Fruit fly (Drosophila melanogaster) whole organism, embryonic: Measurements from ENCODE around the gene CHES-1-like.

Source experiments
- Asciz ChIP-seq: fragments of 200-800 bp; sonication (Bioruptor generic); optimal IDR thresholded peaks from 2 replicates; lab custom pipeline; 2017; ENCODE audit warnings: missing biosample characterization, mild to moderate bottlenecking, missing genetic modification characterization, missing genetic modification reagents
- BEAF-32 ChIP-seq: fragments of 200-800 bp; sonication (Bioruptor generic); optimal IDR thresholded peaks from 3 replicates; lab custom pipeline; 2017; ENCODE audit warnings: missing biosample characterization, missing genetic modification characterization, mild to moderate bottlenecking, moderate library complexity, missing genetic modification reagents
- C15 ChIP-seq: fragments of 200-800 bp; sonication (Bioruptor generic); IDR thresholded peaks from 3 replicates; pipeline ENCODE4 v1.3.6; 2022; ENCODE audit warnings: missing biosample characterization, missing genetic modification characterization
- CG11456 ChIP-seq: fragments of 200-800 bp; sonication (Bioruptor generic); IDR thresholded peaks from 3 replicates; pipeline ENCODE4 v1.3.6; 2022; ENCODE audit warnings: missing biosample characterization, missing genetic modification characterization
- CG11560 ChIP-seq: fragments of 200-800 bp; sonication (Bioruptor generic); IDR thresholded peaks from 3 replicates; pipeline ENCODE4 v1.3.6; 2022; ENCODE audit warnings: missing biosample characterization, missing genetic modification characterization
- CG1233 ChIP-seq: fragments of 200-800 bp; sonication (Bioruptor generic); optimal IDR thresholded peaks from 4 replicates; lab custom pipeline; 2018; ENCODE audit warnings: missing biosample characterization, mild to moderate bottlenecking, missing genetic modification characterization
- CG12391 ChIP-seq: fragments of 200-800 bp; sonication (Bioruptor generic); optimal IDR thresholded peaks from 3 replicates; lab custom pipeline; 2018; ENCODE audit warnings: missing biosample characterization, mild to moderate bottlenecking, missing genetic modification characterization, moderate library complexity
- CG16815 ChIP-seq: fragments of 200-800 bp; sonication (Bioruptor generic); optimal IDR thresholded peaks from 3 replicates; lab custom pipeline; 2017; ENCODE audit warnings: missing biosample characterization, mild to moderate bottlenecking, missing genetic modification characterization
- CG17359 ChIP-seq: fragments of 200-800 bp; sonication (Bioruptor generic); optimal IDR thresholded peaks from 3 replicates; lab custom pipeline; 2018; ENCODE audit warnings: missing biosample characterization, mild to moderate bottlenecking, missing genetic modification characterization, moderate library complexity
- CG30403 ChIP-seq: fragments of 200-800 bp; sonication (Bioruptor generic); optimal IDR thresholded peaks from 3 replicates; lab custom pipeline; 2016; ENCODE audit warnings: missing biosample characterization, missing genetic modification characterization
- CG31365 ChIP-seq: fragments of 200-800 bp; sonication (Bioruptor generic); optimal IDR thresholded peaks from 2 replicates; lab custom pipeline; 2018; ENCODE audit warnings: missing biosample characterization, mild to moderate bottlenecking, missing genetic modification characterization
- CG3847 ChIP-seq: fragments of 200-800 bp; sonication (Bioruptor generic); IDR thresholded peaks from 2 replicates; pipeline ENCODE4 v1.3.6; 2022; ENCODE audit warnings: missing biosample characterization, missing genetic modification characterization
- CG3995 ChIP-seq: fragments of 200-800 bp; sonication (Bioruptor generic); optimal IDR thresholded peaks from 3 replicates; lab custom pipeline; 2016; ENCODE audit warnings: missing biosample characterization, missing genetic modification characterization
- CG7839 ChIP-seq: fragments of 200-800 bp; sonication (Bioruptor generic); optimal IDR thresholded peaks from 3 replicates; lab custom pipeline; 2018; ENCODE audit warnings: missing biosample characterization, mild to moderate bottlenecking, missing genetic modification characterization, moderate library complexity
- CG8089 ChIP-seq: fragments of 200-800 bp; sonication (Bioruptor generic); optimal IDR thresholded peaks from 3 replicates; lab custom pipeline; 2016; ENCODE audit warnings: missing biosample characterization, missing genetic modification characterization
- CG8388 ChIP-seq: fragments of 200-800 bp; sonication (Bioruptor generic); optimal IDR thresholded peaks from 2 replicates; lab custom pipeline; 2019; ENCODE audit warnings: missing biosample characterization, mild to moderate bottlenecking, missing genetic modification characterization, moderate library complexity
- CG8924 ChIP-seq: fragments of 200-800 bp; optimal IDR thresholded peaks from 3 replicates; lab custom pipeline; 2019; ENCODE audit warnings: missing biosample characterization, mild to moderate bottlenecking, missing genetic modification characterization, moderate library complexity
- CkIIα-i1 ChIP-seq: fragments of 200-800 bp; sonication (Bioruptor generic); IDR thresholded peaks from 2 replicates; pipeline ENCODE4 v1.3.6; 2022; ENCODE audit warnings: missing biosample characterization, missing genetic modification characterization
- Dp ChIP-seq: fragments of 200-800 bp; sonication (Bioruptor generic); optimal IDR thresholded peaks from 2 replicates; lab custom pipeline; 2018; ENCODE audit warnings: missing biosample characterization, mild to moderate bottlenecking, missing genetic modification characterization, moderate library complexity
- Hr51 ChIP-seq, 2 experiments: fragments of 200-800 bp; sonication (Bioruptor generic); optimal IDR thresholded peaks; 2 replicates in 1 of 2; 3 replicates in 1 of 2; lab custom pipeline; 2016 to 2018; ENCODE audit warnings: missing biosample characterization in 2 of 2, missing genetic modification characterization in 2 of 2, mild to moderate bottlenecking in 1 of 2, moderate library complexity in 1 of 2
- Hr78 ChIP-seq, 2 experiments: fragments of 200-800 bp in 1 of 2; fragments of >200 bp in 1 of 2; sonication (Bioruptor generic) in 1 of 2; optimal IDR thresholded peaks; 2 replicates each; lab custom pipeline; 2017 to 2019; ENCODE audit warnings: missing biosample characterization in 2 of 2, missing genetic modification characterization in 2 of 2, mild to moderate bottlenecking in 1 of 2, moderate library complexity in 1 of 2
- Jarid2 ChIP-seq: fragments of 200-800 bp; sonication (Bioruptor generic); optimal IDR thresholded peaks from 3 replicates; lab custom pipeline; 2017; ENCODE audit warnings: mild to moderate bottlenecking, missing biosample characterization, missing genetic modification reagents, missing genetic modification characterization
- Oli ChIP-seq: fragments of 200-800 bp; sonication (Bioruptor generic); optimal IDR thresholded peaks from 2 replicates; lab custom pipeline; 2018; ENCODE audit warnings: missing biosample characterization, mild to moderate bottlenecking, missing genetic modification characterization, moderate library complexity
- Pdp1 ChIP-seq, 2 experiments: fragments of 200-800 bp; sonication (Bioruptor generic); optimal IDR thresholded peaks; 3 replicates each; lab custom pipeline; 2016; ENCODE audit warnings: missing biosample characterization in 2 of 2, missing genetic modification characterization in 2 of 2, mild to moderate bottlenecking in 1 of 2, moderate library complexity in 1 of 2
- Poxn ChIP-seq: fragments of 200-800 bp; sonication (Bioruptor generic); IDR thresholded peaks from 2 replicates; pipeline ENCODE4 v1.3.6; 2022; ENCODE audit warnings: missing biosample characterization, missing genetic modification characterization
- Scr ChIP-seq: fragments of 200-800 bp; sonication (Bioruptor generic); IDR thresholded peaks from 2 replicates; pipeline ENCODE4 v1.3.6; 2022; ENCODE audit warnings: missing biosample characterization, missing genetic modification characterization; ENCODE audit not compliant: partially characterized antibody
- Side ChIP-seq: fragments of 200-800 bp; sonication (Bioruptor generic); optimal IDR thresholded peaks from 2 replicates; lab custom pipeline; 2016; ENCODE audit warnings: missing biosample characterization, missing genetic modification characterization
- Usf ChIP-seq: fragments of 200-800 bp; sonication (Bioruptor generic); optimal IDR thresholded peaks from 2 replicates; lab custom pipeline; 2017; ENCODE audit warnings: missing genotype, missing biosample characterization, missing genetic modification characterization
- bsh ChIP-seq, 2 experiments: fragments of 200-800 bp; sonication (Bioruptor generic); optimal IDR thresholded peaks; 2 replicates each; lab custom pipeline; 2017 to 2018; ENCODE audit warnings: mild to moderate bottlenecking in 2 of 2, missing biosample characterization in 2 of 2, missing genetic modification characterization in 2 of 2, moderate library complexity in 1 of 2
- crp ChIP-seq, 2 experiments: fragments of 200-800 bp; sonication (Bioruptor generic); optimal IDR thresholded peaks; 2 replicates in 1 of 2; 3 replicates in 1 of 2; lab custom pipeline; 2017; ENCODE audit warnings: missing biosample characterization in 2 of 2, missing genetic modification characterization in 2 of 2, mild to moderate bottlenecking in 1 of 2, moderate library complexity in 1 of 2
- da ChIP-seq: fragments of 200-800 bp; sonication (Bioruptor generic); optimal IDR thresholded peaks from 2 replicates; lab custom pipeline; 2016; ENCODE audit warnings: missing biosample characterization, missing genetic modification characterization
- danr ChIP-seq: fragments of 200-800 bp; sonication (Bioruptor generic); IDR thresholded peaks from 2 replicates; pipeline ENCODE4 v1.3.6; 2022; ENCODE audit warnings: missing biosample characterization, missing genetic modification characterization
- dpn ChIP-seq, 2 experiments: fragments of 200-800 bp; sonication (Bioruptor generic); optimal IDR thresholded peaks; 3 replicates each; lab custom pipeline; 2016; ENCODE audit warnings: missing biosample characterization in 2 of 2, missing genetic modification characterization in 2 of 2
- eyg ChIP-seq: fragments of 200-800 bp; sonication (Bioruptor generic); optimal IDR thresholded peaks from 3 replicates; lab custom pipeline; 2016; ENCODE audit warnings: missing biosample characterization, missing genetic modification characterization
- gcm ChIP-seq: fragments of 200-800 bp; sonication (Bioruptor generic); optimal IDR thresholded peaks from 2 replicates; lab custom pipeline; 2019; ENCODE audit warnings: missing biosample characterization, mild to moderate bottlenecking, missing genetic modification characterization, moderate library complexity
- grn ChIP-seq: fragments of 200-800 bp; sonication (Bioruptor generic); optimal IDR thresholded peaks from 3 replicates; lab custom pipeline; 2017; ENCODE audit warnings: missing biosample characterization, missing genetic modification characterization
- ind ChIP-seq: fragments of 200-800 bp; sonication (Bioruptor generic); optimal IDR thresholded peaks from 3 replicates; lab custom pipeline; 2016; ENCODE audit warnings: missing biosample characterization, missing genetic modification characterization
- mam ChIP-seq: fragments of 200-800 bp; sonication (Bioruptor generic); optimal IDR thresholded peaks from 3 replicates; lab custom pipeline; 2016; ENCODE audit warnings: missing biosample characterization, missing genetic modification characterization
- nmo ChIP-seq: fragments of 200-800 bp; sonication (Bioruptor generic); optimal IDR thresholded peaks from 2 replicates; lab custom pipeline; 2018; ENCODE audit warnings: missing biosample characterization, mild to moderate bottlenecking, missing genetic modification characterization, moderate library complexity
- pnt ChIP-seq: fragments of 200-800 bp; sonication (Bioruptor generic); optimal IDR thresholded peaks from 3 replicates; lab custom pipeline; 2016; ENCODE audit warnings: missing biosample characterization, missing genetic modification characterization
- sim ChIP-seq: fragments of 200-800 bp; sonication (Bioruptor generic); IDR thresholded peaks from 2 replicates; pipeline ENCODE4 v1.3.6; 2022; ENCODE audit warnings: missing biosample characterization, missing genetic modification characterization
- sna ChIP-seq: fragments of 200-800 bp; sonication (Bioruptor generic); IDR thresholded peaks from 2 replicates; pipeline ENCODE4 v1.3.6; 2022; ENCODE audit warnings: missing biosample characterization, missing genetic modification characterization; ENCODE audit not compliant: partially characterized antibody
- vnd ChIP-seq: fragments of 200-800 bp; sonication (Bioruptor generic); IDR thresholded peaks from 3 replicates; pipeline ENCODE4 v1.3.6; 2022; ENCODE audit warnings: missing biosample characterization, missing genetic modification characterization; ENCODE audit not compliant: partially characterized antibody
- z ChIP-seq: fragments of 200-800 bp; sonication (Bioruptor generic); IDR thresholded peaks from 3 replicates; pipeline ENCODE4 v1.3.6; 2022; ENCODE audit warnings: missing biosample characterization, missing genetic modification characterization

Gene CHES-1-like

DNA sequence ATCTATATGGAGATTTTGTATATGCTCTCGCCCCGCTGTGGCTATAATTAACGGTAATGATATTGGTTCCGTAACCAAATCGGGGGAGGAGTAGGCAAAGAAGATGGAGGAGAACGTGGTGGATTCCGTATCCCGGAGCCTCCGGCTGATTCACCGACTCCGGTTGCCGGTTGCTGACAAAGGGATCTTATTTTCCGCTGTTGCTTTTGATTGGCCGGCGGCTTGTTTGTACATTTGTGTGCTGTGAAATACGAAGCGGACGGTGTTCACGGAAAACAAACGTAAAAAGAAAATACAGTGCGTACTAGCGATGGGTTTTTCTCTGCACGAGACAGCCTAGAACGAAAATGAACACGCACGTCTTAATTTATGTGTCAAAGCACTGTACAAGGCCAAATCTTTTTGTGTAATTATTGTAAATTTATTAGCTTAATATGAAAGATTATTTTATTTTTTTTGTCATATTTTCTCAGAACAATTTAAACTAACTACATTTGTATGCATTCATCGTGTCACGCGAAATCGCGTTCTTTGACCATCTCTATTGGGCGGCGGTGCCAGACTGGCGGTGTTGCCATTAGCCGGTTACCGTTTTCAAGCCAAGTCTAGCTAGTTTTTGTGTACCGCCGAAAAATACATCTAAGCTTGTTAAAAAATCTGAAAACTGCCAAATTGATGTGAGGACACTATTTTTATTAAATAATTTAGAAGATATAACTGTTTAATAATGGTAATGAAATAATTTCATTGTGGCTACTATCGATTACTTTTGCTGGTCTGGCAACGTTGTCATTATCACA is 25.1 kb upstream of the CHES-1-like start, which contains the start of the genes Pdp and Rab39 (continued):
- TF ChIP-seq CG16815 (GFP tag; lab: Kevin White, UChicago) = peak; percentile 76
- TF ChIP-seq gcm = peak; percentile 60
- no peak for TF ChIP-seq grn (GFP tag; lab: Kevin White, UChicago)
- TF ChIP-seq Jarid2 (GFP tag; lab: Kevin White, UChicago) = no peak
- peak; percentile 30; the same call in 1 of the 2 replicates for TF ChIP-seq CkIIα-i1 (GFP tag; lab: Robert Waterston, UW)
- TF ChIP-seq CG17359 (tag; lab: Kevin White, UChicago) = peak; percentile 69
- TF ChIP-seq Scr (GFP tag; lab: Robert Waterston, UW) = peak; percentile 96
- TF ChIP-seq C15 (GFP tag; lab: Robert Waterston, UW) = 0 out of 3 replicates have a peak, but pooled peaks have one; percentile 57
- TF ChIP-seq CG11560 (tag; lab: Robert Waterston, UW) = peak; percentile 95
- TF ChIP-seq danr (GFP tag; lab: Robert Waterston, UW) = peak; percentile 73
- TF ChIP-seq Side (GFP tag; lab: Kevin White, UChicago) = no peak
- no peak for TF ChIP-seq eyg (GFP tag; lab: Kevin White, UChicago)
- peak; percentile 21; the same call in 1 of the 2 replicates for TF ChIP-seq sim (GFP tag; lab: Robert Waterston, UW)
- TF ChIP-seq Asciz (GFP tag; lab: Kevin White, UChicago) = no peak
- TF ChIP-seq da (GFP tag; lab: Kevin White, UChicago) = peak; percentile 8
- TF ChIP-seq CG8089 (GFP tag; lab: Kevin White, UChicago) = peak; percentile 11
- peak; percentile 62 for TF ChIP-seq Usf
- peak; percentile 94 for TF ChIP-seq BEAF-32 (GFP tag; lab: Kevin White, UChicago)
- peak; percentile 26 for TF ChIP-seq Dp (GFP tag; lab: Kevin White, UChicago)
- no peak for TF ChIP-seq Hr78 (GFP tag; optimal IDR thresholded peaks at IDR 0.05; lab: Kevin White, UChicago)
- TF ChIP-seq CG30403 (GFP tag; lab: Kevin White, UChicago) = peak; percentile 85
- peak; percentile 66 for TF ChIP-seq Hr51 (GFP tag; optimal IDR thresholded peaks at IDR 0.05; lab: Kevin White, UChicago)
- TF ChIP-seq CG31365 (tag; lab: Kevin White, UChicago) = no peak
- no peak for TF ChIP-seq z (GFP tag; lab: Robert Waterston, UW)
- TF ChIP-seq crp (GFP tag; optimal IDR thresholded peaks at IDR 0.05; lab: Kevin White, UChicago) = peak in 1 of 2 experiments; percentile 37
- TF ChIP-seq CG7839 (tag; lab: Kevin White, UChicago) = peak; percentile 74
- TF ChIP-seq vnd (GFP tag; lab: Robert Waterston, UW) = peak; percentile 94
- TF ChIP-seq sna (GFP tag; lab: Robert Waterston, UW) = peak; percentile 94
- peak; percentile 69 for TF ChIP-seq CG8924 (tag; lab: Kevin White, UChicago)

DNA sequence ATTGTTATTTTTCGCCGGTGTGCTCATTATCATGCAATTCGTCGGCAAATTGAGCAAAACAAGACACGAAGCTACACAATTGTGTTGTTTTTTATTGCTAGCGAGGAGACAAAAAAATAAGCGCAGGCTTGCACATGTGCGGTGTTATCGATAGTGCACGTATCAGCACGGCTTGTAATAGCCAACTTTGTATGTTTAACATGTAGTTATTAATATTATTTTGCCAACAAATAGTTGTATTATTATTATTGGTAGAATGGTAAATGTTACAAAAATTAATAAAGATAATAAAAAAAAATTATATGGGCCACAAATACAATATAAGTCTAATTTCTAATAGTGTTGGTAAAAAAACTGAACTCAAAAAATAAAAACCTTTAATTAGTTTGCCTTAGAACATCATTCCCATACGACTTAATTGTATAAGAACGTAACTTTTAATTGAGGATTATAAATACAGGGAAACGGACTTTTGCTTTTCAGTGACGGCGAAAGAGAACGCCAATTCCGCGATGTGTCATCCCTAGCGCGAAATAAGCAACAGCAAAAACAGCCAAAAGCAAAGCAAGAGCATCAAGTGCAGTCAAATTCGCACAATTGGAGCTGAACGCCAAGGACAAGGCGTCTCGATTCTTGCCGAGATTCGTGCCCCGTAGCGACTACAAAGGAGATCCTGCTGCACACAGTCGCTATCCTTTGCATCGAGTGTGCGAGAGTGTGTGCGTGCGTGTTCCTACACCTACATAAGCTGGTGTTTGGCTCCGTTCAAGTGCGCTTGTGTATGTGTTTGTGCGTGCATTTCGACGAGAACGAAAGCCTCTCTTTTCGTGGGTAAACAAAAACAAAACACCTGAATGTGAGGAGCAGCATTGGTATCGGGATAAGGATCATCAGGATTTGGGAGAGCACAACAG is 19.3 kb upstream of the CHES-1-like start, which contains the start of the genes NELF-B and CG12155:
TSS of gene NELF-B (minus strand) at position 111 of the 914 bp plus-strand sequence.
TSS of gene CG12155 (plus strand) at position 505 of the 914 bp plus-strand sequence.
- TF ChIP-seq CG3847 (GFP tag; lab: Robert Waterston, UW) = 0 out of 2 replicates have a peak, but pooled peaks have one; percentile 18
- peak; percentile 59 for TF ChIP-seq CG12391 (tag; lab: Kevin White, UChicago)
- peak; percentile 24 to 27 for TF ChIP-seq Pdp1 (GFP tag; optimal IDR thresholded peaks at IDR 0.05; lab: Kevin White, UChicago)
- peak; percentile 41 for TF ChIP-seq Oli (tag; lab: Kevin White, UChicago)
- TF ChIP-seq CG11456 (GFP tag; lab: Robert Waterston, UW) = peak; percentile 43; the same call in 1 of the 3 replicates
- peak; percentile 66 for TF ChIP-seq nmo
- peak; percentile 35 for TF ChIP-seq mam (GFP tag; lab: Kevin White, UChicago)
- TF ChIP-seq CG8388 = peak; percentile 30
- TF ChIP-seq bsh (GFP tag; optimal IDR thresholded peaks at IDR 0.05; lab: Kevin White, UChicago) = peak in 1 of 2 experiments; percentile 14
- peak; percentile 43 for TF ChIP-seq CG1233 (GFP tag; lab: Kevin White, UChicago)
- no peak for TF ChIP-seq Poxn (GFP tag; lab: Robert Waterston, UW)
- TF ChIP-seq dpn (GFP tag; optimal IDR thresholded peaks at IDR 0.05; lab: Kevin White, UChicago) = peak; percentile 38 to 54
- TF ChIP-seq ind = peak; percentile 58
- TF ChIP-seq pnt = peak; percentile 32
- peak; percentile 20 for TF ChIP-seq CG3995 (GFP tag; lab: Kevin White, UChicago)
